Fruit fly (Drosophila melanogaster) whole organism, adult: ENCODE results near the gene CG4669.

ENCODE experiments used
- CG11617 ChIP-seq: fragments of 200-800 bp; sonication (Bioruptor generic); optimal IDR thresholded peaks from 2 replicates; lab custom pipeline; 2017; ENCODE audit warnings: mild to moderate bottlenecking, missing biosample characterization, missing genetic modification reagents, missing genetic modification characterization
- CG14711 ChIP-seq: fragments of 200-800 bp; sonication (Bioruptor generic); optimal IDR thresholded peaks from 2 replicates; lab custom pipeline; 2018; ENCODE audit warnings: missing biosample characterization, mild to moderate bottlenecking, missing genetic modification characterization, moderate library complexity
- CG5204 ChIP-seq: fragments of 200-800 bp; sonication (Bioruptor generic); optimal IDR thresholded peaks from 2 replicates; lab custom pipeline; 2016; ENCODE audit warnings: missing biosample characterization, missing genetic modification characterization
- CG7045 ChIP-seq: fragments of 200-800 bp; sonication (Bioruptor generic); optimal IDR thresholded peaks from 2 replicates; lab custom pipeline; 2017; ENCODE audit warnings: missing biosample characterization, mild to moderate bottlenecking, missing genetic modification characterization
- CG7101 ChIP-seq: fragments of 200-800 bp; sonication (Bioruptor generic); optimal IDR thresholded peaks from 2 replicates; lab custom pipeline; 2018; ENCODE audit warnings: missing biosample characterization, mild to moderate bottlenecking, missing genetic modification characterization, moderate library complexity
- cnc ChIP-seq, 2 experiments: fragments of >200 bp; optimal IDR thresholded peaks; 2 replicates each; lab custom pipeline; 2017
- kay ChIP-seq: fragments of 200-800 bp; sonication (Bioruptor generic); peaks from one replicate; lab custom pipeline; 2016; ENCODE audit warnings: missing biosample characterization, missing genetic modification characterization, borderline replicate concordance
- ovo ChIP-seq: fragments of 200-800 bp; sonication (Bioruptor generic); optimal IDR thresholded peaks from 2 replicates; lab custom pipeline; 2016; ENCODE audit warnings: missing biosample characterization, missing genetic modification characterization
- tj ChIP-seq: fragments of 200-800 bp; sonication (Bioruptor generic); optimal IDR thresholded peaks from 3 replicates; lab custom pipeline; 2017; ENCODE audit warnings: missing biosample characterization, mild to moderate bottlenecking, missing genetic modification characterization, moderate library complexity
- toe ChIP-seq: fragments of 200-800 bp; sonication (Bioruptor generic); optimal IDR thresholded peaks from 2 replicates; lab custom pipeline; 2016; ENCODE audit warnings: missing biosample characterization, missing genetic modification characterization

DNA sequence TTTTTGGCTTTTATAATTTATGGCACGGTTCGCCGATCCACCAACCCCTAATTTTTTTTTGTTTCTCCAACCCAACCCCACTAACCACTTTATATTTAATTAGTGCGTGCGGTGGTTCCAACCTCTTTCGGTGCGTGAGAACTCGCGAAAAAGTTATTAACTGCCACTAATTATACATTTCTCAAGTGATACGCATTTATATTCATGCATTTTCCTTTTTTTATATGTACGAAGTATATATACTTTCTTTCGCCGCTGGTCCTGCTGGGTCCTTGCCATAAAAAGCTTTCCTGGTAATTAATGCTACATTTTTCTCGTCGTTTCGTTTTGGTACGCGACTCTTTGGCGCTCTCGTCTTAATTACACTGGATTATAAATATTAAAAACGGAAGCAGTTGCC is 4.3 kb upstream of the CG4669 start:
- no peak for TF ChIP-seq CG7045 (GFP tag; lab: Kevin White, UChicago)
- TF ChIP-seq kay: no peak
- TF ChIP-seq ovo: no peak
- no peak for TF ChIP-seq CG7101
- no peak for TF ChIP-seq CG5204
- TF ChIP-seq toe (GFP tag; lab: Kevin White, UChicago): no peak
- TF ChIP-seq tj (GFP tag; lab: Kevin White, UChicago): no peak
- no peak for TF ChIP-seq cnc (optimal IDR thresholded peaks at IDR 0.05; lab: Kevin White, UChicago)
- TF ChIP-seq CG14711 (tag; lab: Kevin White, UChicago): no peak
- TF ChIP-seq CG11617 (GFP tag; lab: Kevin White, UChicago): no peak
